Worm (Caenorhabditis elegans) whole organism, midembryonic: ENCODE data around the gene nxf-2.

ENCODE experiments used
- cog-1 ChIP-seq: sonication (generic microtip); optimal IDR thresholded peaks from 2 replicates; lab custom pipeline; 2016; ENCODE audit warnings: missing genetic modification characterization, missing compliant biosample characterization
- ztf-23 ChIP-seq: fragments of 200-800 bp; sonication (Bioruptor generic); IDR thresholded peaks from 2 replicates; pipeline ENCODE4 v1.3.6; 2022; ENCODE audit warnings: missing genetic modification reagents, missing genetic modification characterization, missing compliant biosample characterization

DNA sequence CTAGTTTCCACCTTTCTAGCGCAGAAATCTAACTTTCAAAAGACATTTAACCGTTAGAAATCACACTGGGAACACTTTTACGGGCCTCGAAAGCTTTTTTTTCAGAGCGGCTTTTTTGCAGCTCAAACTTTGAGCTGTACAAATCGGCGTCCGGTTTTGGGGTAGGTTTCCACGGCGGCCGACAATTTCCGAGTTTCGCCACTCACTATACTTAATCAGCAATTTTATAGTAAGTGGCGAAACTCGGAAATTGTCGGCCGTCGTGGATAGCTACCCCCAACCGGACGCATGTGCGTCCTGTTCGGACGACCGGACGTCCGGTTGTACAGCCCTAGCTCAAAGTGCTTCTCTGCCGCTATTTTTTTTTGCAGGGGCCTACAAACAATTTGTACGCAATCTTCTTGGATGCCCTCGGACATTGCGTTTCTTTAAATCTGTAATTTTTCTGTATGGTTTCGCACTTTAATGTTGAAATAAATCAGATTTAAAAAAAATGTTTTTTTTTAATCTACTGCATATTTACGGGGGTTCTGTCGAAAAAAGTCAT, 21.4 kb downstream of the nxf-2 start:
- TF ChIP-seq ztf-23 (GFP tag; lab: Robert Waterston, UW) (no peak), cog-1 (tag; lab: Kevin White, UChicago) (no peak)
